Worm (Caenorhabditis elegans) whole organism, early embryonic: ENCODE measurements around the gene C25F9.14.

Experiments
- B0310.2 ChIP-seq: sonication (generic microtip); optimal IDR thresholded peaks from 2 replicates; lab custom pipeline; 2016; ENCODE audit warnings: mild to moderate bottlenecking, missing genetic modification characterization, missing compliant biosample characterization
- F13C5.2 ChIP-seq: sonication (generic microtip); optimal IDR thresholded peaks from 2 replicates; lab custom pipeline; 2017; ENCODE audit warnings: mild to moderate bottlenecking, missing genetic modification characterization, inconsistent platforms, missing compliant biosample characterization
- aly-1 ChIP-seq: sonication (generic microtip); optimal IDR thresholded peaks from 2 replicates; lab custom pipeline; 2016; ENCODE audit warnings: missing genetic modification characterization, missing compliant biosample characterization
- ama-1 ChIP-seq: fragments of 150-350 bp; optimal IDR thresholded peaks from 2 replicates; lab custom pipeline; 2014
- ceh-13 ChIP-seq: fragments of 200-800 bp; sonication (Bioruptor generic); optimal IDR thresholded peaks from 2 replicates; lab custom pipeline; 2018; ENCODE audit warnings: mild to moderate bottlenecking, missing genetic modification characterization, missing compliant biosample characterization
- ceh-36 ChIP-seq: sonication (generic microtip); optimal IDR thresholded peaks from 2 replicates; lab custom pipeline; 2016; ENCODE audit warnings: missing genetic modification characterization, inconsistent platforms, missing compliant biosample characterization
- ets-7 ChIP-seq: sonication (generic microtip); optimal IDR thresholded peaks from 2 replicates; lab custom pipeline; 2016; ENCODE audit warnings: missing genotype, missing genetic modification characterization, missing compliant biosample characterization
- flt-1 ChIP-seq: fragments of 200-800 bp; sonication (Bioruptor generic); IDR thresholded peaks from 2 replicates; pipeline ENCODE4 v1.3.6; 2022; ENCODE audit warnings: missing genetic modification characterization, missing compliant biosample characterization
- hmbx-1 ChIP-seq: sonication (generic microtip); optimal IDR thresholded peaks from 2 replicates; lab custom pipeline; 2016; ENCODE audit warnings: mild to moderate bottlenecking, missing genetic modification characterization, missing compliant biosample characterization
- hmg-4 ChIP-seq: fragments of 200-800 bp; sonication (Bioruptor generic); optimal IDR thresholded peaks from 2 replicates; lab custom pipeline; 2018; ENCODE audit warnings: mild to moderate bottlenecking, missing genetic modification characterization, missing compliant biosample characterization
- hnd-1 ChIP-seq: sonication (generic microtip); optimal IDR thresholded peaks from 2 replicates; lab custom pipeline; 2016; ENCODE audit warnings: missing genetic modification characterization, missing compliant biosample characterization
- pes-1 ChIP-seq: fragments of 200-800 bp; sonication (Bioruptor generic); IDR thresholded peaks from 2 replicates; pipeline ENCODE4 v1.3.6; 2022; ENCODE audit warnings: missing genetic modification reagents, missing genetic modification characterization, missing compliant biosample characterization
- scrt-1 ChIP-seq: fragments of 200-800 bp; sonication (Bioruptor generic); IDR thresholded peaks from 2 replicates; pipeline ENCODE4 v1.3.6; 2022; ENCODE audit warnings: missing genetic modification characterization, missing compliant biosample characterization
- sea-1 ChIP-seq: fragments of 200-800 bp; sonication (Bioruptor generic); conservative IDR thresholded peaks from 2 replicates; pipeline ENCODE4 v1.3.6; 2022; ENCODE audit warnings: missing genetic modification characterization, missing compliant biosample characterization
- tbx-11 ChIP-seq: fragments of 200-800 bp; sonication (Bioruptor generic); IDR thresholded peaks from 2 replicates; pipeline ENCODE4 v1.3.6; 2022; ENCODE audit warnings: missing genetic modification characterization, missing compliant biosample characterization
- tbx-37 ChIP-seq: fragments of 200-800 bp; sonication (Bioruptor generic); conservative IDR thresholded peaks from 2 replicates; pipeline ENCODE4 v1.3.6; 2022; ENCODE audit warnings: missing genetic modification reagents, missing genetic modification characterization, missing compliant biosample characterization
- tra-4 ChIP-seq: sonication (generic microtip); optimal IDR thresholded peaks from 2 replicates; lab custom pipeline; 2017; ENCODE audit warnings: missing genetic modification characterization, missing compliant biosample characterization

The C25F9.14 gene

DNA sequence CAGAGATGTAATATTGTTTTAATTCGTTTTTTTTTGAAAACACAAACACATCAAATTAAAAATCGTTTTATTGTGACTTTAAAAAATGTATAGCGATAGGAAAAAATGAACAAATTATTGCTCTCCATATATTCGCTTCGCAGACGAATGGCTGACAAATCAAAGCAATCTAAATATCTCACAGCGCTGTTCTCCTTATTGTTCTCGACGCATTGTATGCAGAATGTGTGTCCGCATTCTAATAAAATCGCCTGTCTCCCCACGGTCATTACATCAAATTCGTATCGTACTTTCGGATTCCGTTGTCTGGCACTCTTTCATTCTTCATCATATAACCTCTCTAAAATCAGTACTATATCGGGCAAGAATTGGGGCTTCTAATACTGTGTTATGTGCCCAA lies 41.6 kb downstream of the C25F9.14 start, which contains the start of gene Y43F8B.9:
TSS of gene Y43F8B.9 (plus strand) at position 301 of the 400 bp plus-strand sequence.
- TF ChIP-seq F13C5.2 (tag; lab: Kevin White, UChicago) (no peak), tra-4 (no peak), ama-1 (no peak), hmbx-1 (tag; lab: Kevin White, UChicago) (no peak), tbx-11 (no peak), pes-1 (GFP tag; lab: Robert Waterston, UW) (no peak), hmg-4 (GFP tag; lab: Kevin White, UChicago) (no peak), aly-1 (tag; lab: Kevin White, UChicago) (no peak), hnd-1 (no peak), sea-1 (no peak), flt-1 (GFP tag; lab: Robert Waterston, UW) (no peak)

DNA sequence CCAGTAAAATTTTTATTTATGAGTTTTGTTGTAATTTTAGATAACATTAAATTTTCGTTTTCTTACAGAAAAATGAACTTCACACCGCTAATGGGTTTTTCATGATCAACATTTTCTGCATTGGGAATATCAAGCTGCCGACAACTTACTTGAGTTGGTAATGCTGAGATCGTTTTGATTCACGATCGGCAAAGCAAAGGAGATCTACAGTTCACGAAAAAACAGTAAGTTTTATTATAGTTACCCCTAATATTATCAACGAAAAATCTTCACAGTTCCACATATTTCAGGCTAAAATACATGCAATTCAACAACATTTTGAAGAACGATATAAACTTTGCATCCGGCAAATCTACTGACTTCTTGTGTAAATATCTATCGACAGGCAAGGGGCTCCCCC lies 46.3 kb downstream of the C25F9.14 start, which contains the start of gene Y43F8B.22:
TSS of gene Y43F8B.22 (plus strand) at position 301 of the 400 bp plus-strand sequence.
- TF ChIP-seq ets-7 (tag; lab: Kevin White, UChicago) = no peak
- no peak for TF ChIP-seq hmg-4 (GFP tag; lab: Kevin White, UChicago)
- no peak for TF ChIP-seq ceh-36
- no peak for TF ChIP-seq tra-4
- no peak for TF ChIP-seq ama-1

DNA sequence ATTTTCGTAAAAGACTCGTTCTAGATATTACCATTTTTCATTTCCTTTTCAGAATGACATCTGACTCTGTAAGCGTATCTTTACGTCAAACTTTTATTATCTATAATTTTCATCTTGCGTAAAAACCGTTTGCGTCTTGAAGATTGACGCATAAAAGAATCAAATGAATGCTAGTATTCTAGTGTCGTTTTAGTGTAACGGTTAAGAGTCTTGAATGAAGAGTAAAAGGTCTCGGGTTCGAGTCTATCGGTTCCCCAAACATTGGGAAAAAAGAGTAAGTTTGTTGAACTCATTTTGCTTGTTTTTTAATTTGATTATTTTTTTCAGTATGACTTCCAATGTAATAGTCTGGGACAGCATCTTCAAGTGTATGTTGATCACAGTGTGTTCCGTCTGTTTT lies 48.2 kb downstream of the C25F9.14 start, which contains the start of gene Y43F8B.17:
TSS of gene Y43F8B.17 (plus strand) at position 215 of the 400 bp plus-strand sequence.
- no peak for TF ChIP-seq F13C5.2 (tag; lab: Kevin White, UChicago)
- TF ChIP-seq pes-1 (GFP tag; lab: Robert Waterston, UW) = no peak
- TF ChIP-seq hmbx-1 (tag; lab: Kevin White, UChicago) = no peak
- TF ChIP-seq ets-7 (tag; lab: Kevin White, UChicago) = no peak
- TF ChIP-seq ama-1 = no peak
- no peak for TF ChIP-seq flt-1 (GFP tag; lab: Robert Waterston, UW)

DNA sequence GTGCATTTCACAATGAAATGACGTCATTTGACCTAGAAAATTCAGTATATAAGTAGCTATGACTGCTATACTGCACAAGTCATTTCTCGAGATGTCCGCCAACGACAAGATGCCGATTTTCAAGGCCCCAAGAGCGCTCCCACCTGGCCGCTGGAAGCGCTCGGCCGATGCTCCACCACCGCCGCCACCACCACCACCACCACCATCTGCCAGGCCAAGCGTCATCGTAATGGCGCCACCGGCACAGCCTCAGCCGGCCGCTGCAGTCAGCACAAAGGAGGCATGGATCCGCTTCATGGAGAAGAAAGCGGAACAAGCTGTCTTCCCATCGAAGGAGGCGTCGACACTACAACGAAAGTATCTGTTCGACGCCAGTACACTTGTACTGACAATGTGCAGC lies 49.0 kb downstream of the C25F9.14 start, which contains the start of gene Y43F8B.28:
TSS of gene Y43F8B.28 (plus strand) at position 59 of the 400 bp plus-strand sequence.
- TF ChIP-seq hmg-4 (GFP tag; lab: Kevin White, UChicago) (no peak), sea-1 (no peak), pes-1 (GFP tag; lab: Robert Waterston, UW) (no peak), flt-1 (GFP tag; lab: Robert Waterston, UW) (no peak), hnd-1 (no peak), ceh-36 (no peak), ama-1 (no peak)

DNA sequence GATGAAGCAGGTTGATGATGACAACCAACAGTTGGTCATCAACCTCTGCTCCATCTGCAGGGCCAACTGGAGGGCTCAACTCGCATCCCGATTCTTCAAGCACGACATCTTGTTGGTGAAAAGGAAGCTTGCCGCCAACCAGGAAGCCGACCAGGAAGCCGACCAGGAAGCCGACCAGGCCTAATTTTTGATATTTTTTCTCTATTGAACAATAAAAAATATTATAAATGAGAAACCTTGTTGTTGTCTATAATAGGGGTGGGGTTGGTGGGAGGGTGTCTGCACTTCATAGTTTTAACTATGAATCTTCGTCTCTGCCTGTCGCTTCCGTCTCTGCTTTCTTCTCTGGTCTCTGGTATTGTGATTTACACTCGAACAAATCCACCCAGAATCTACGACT lies 49.4 kb downstream of the C25F9.14 start, which contains the start of gene Y43F8B.18:
TSS of gene Y43F8B.18 (plus strand) at position 301 of the 400 bp plus-strand sequence.
- no peak for TF ChIP-seq B0310.2 (tag; lab: Kevin White, UChicago)
- TF ChIP-seq scrt-1 (GFP tag; lab: Robert Waterston, UW) = no peak
- no peak for TF ChIP-seq ceh-13 (GFP tag; lab: Kevin White, UChicago)
- TF ChIP-seq F13C5.2 (tag; lab: Kevin White, UChicago) = no peak
- TF ChIP-seq pes-1 (GFP tag; lab: Robert Waterston, UW) = no peak
- no peak for TF ChIP-seq tbx-37 (GFP tag; lab: Robert Waterston, UW)
